Worm (Caenorhabditis elegans) whole organism, mixed stage, embryonic: ENCODE measurements around the gene npr-2.

ENCODE experiments used
- blmp-1 ChIP-seq: fragments of 150-350 bp; optimal IDR thresholded peaks from 2 replicates; lab custom pipeline; 2014; ENCODE audit warnings: missing biosample characterization, missing genetic modification characterization
- elt-1 ChIP-seq: sonication (generic microtip); optimal IDR thresholded peaks from 2 replicates; lab custom pipeline; 2017; ENCODE audit warnings: missing genetic modification characterization, mild to moderate bottlenecking, missing compliant biosample characterization, antibody characterized with exemption, moderate library complexity, borderline replicate concordance; ENCODE audit not compliant: insufficient read depth
- hlh-1 ChIP-seq: fragments of 150-350 bp; optimal IDR thresholded peaks from 2 replicates; lab custom pipeline; 2014; ENCODE audit warnings: missing biosample characterization, missing genetic modification reagents, missing genetic modification characterization
- nhr-12 ChIP-seq: fragments of 150-350 bp; optimal IDR thresholded peaks from 2 replicates; lab custom pipeline; 2014; ENCODE audit warnings: missing biosample characterization, missing genetic modification characterization
- nhr-76 ChIP-seq: sonication (generic microtip); optimal IDR thresholded peaks from 2 replicates; lab custom pipeline; 2017; ENCODE audit warnings: missing biosample characterization, missing genetic modification characterization
- pha-4 ChIP-seq: fragments of 150-350 bp; optimal IDR thresholded peaks from 2 replicates; lab custom pipeline; 2018; ENCODE audit warnings: missing biosample characterization, missing genetic modification reagents, missing genetic modification characterization

- TF ChIP-seq blmp-1 (tag; lab: Kevin White, UChicago) (no peak), nhr-76 (no peak), nhr-12 (tag; lab: Kevin White, UChicago) (no peak), elt-1 (tag; lab: Kevin White, UChicago) (no peak), pha-4 (tag; lab: Kevin White, UChicago) (no peak), hlh-1 (tag; lab: Kevin White, UChicago) (no peak)
Observed at ce11 chrIV:9535105-9535504, 44.8 kb downstream of the npr-2 start.
